Worm (Caenorhabditis elegans) whole organism, L4 larva: ENCODE measurements around the gene R10F2.5.
A peak's percentile ranks its signal among the peaks of the same experiment; 100 is the strongest.

Source experiments
- F37D6.2 ChIP-seq: sonication (generic microtip); optimal IDR thresholded peaks from 2 replicates; lab custom pipeline; 2016; ENCODE audit warnings: mild to moderate bottlenecking, missing genetic modification characterization, missing compliant biosample characterization
- R02D3.7 ChIP-seq: fragments of 150-350 bp; sonication (generic microtip); optimal IDR thresholded peaks from 3 replicates; lab custom pipeline; 2014; ENCODE audit warnings: missing biosample characterization, missing genetic modification characterization
- T26A8.4 ChIP-seq: fragments of 200-800 bp; sonication (Bioruptor generic); IDR thresholded peaks from 2 replicates; pipeline ENCODE4 v1.3.6; 2022; ENCODE audit warnings: missing genetic modification characterization, missing compliant biosample characterization
- aha-1 ChIP-seq: fragments of 150-350 bp; peaks from one replicate; lab custom pipeline; 2014; ENCODE audit warnings: missing biosample characterization, missing genetic modification characterization
- aly-2 ChIP-seq: sonication (generic microtip); optimal IDR thresholded peaks from 2 replicates; lab custom pipeline; 2018; ENCODE audit warnings: missing biosample characterization, missing genetic modification characterization
- arid-1 ChIP-seq: fragments of 200-800 bp; sonication (Bioruptor generic); conservative IDR thresholded peaks from 2 replicates; pipeline ENCODE4 v1.3.6; 2022; ENCODE audit warnings: missing genetic modification reagents, missing genetic modification characterization, missing compliant biosample characterization
- ces-1 ChIP-seq: fragments of 150-350 bp; sonication (generic microtip); optimal IDR thresholded peaks from 4 replicates; lab custom pipeline; 2014; ENCODE audit warnings: missing biosample characterization, missing genetic modification reagents, missing genetic modification characterization
- cey-2 ChIP-seq: sonication (generic microtip); optimal IDR thresholded peaks from 3 replicates; lab custom pipeline; 2017; ENCODE audit warnings: missing genetic modification characterization, mild to moderate bottlenecking, missing compliant biosample characterization, antibody characterized with exemption, borderline replicate concordance; ENCODE audit not compliant: insufficient read depth
- ctbp-1 ChIP-seq: fragments of 200-800 bp; sonication (Bioruptor generic); IDR thresholded peaks from 2 replicates; pipeline ENCODE4 v1.3.6; 2022; ENCODE audit warnings: missing genetic modification reagents, missing genetic modification characterization, missing compliant biosample characterization
- daf-16 ChIP-seq, 3 experiments: sonication (generic microtip); optimal IDR thresholded peaks; 2 replicates each; lab custom pipeline; 2016 to 2017; ENCODE audit warnings: missing genetic modification characterization in 3 of 3, missing genetic modification reagents in 3 of 3, mild to moderate bottlenecking in 2 of 3, missing compliant biosample characterization in 2 of 3, missing biosample characterization in 1 of 3, moderate library complexity in 1 of 3
- daf-19 ChIP-seq: fragments of 200-800 bp; sonication (Bioruptor generic); conservative IDR thresholded peaks from 2 replicates; pipeline ENCODE4 v1.3.6; 2022; ENCODE audit warnings: missing genetic modification characterization, missing compliant biosample characterization
- dmd-6 ChIP-seq: fragments of 200-800 bp; sonication (Bioruptor generic); IDR thresholded peaks from 2 replicates; pipeline ENCODE4 v1.3.6; 2022; ENCODE audit warnings: missing genetic modification reagents, missing genetic modification characterization, missing compliant biosample characterization
- dmd-8 ChIP-seq: fragments of 200-800 bp; sonication (Bioruptor generic); IDR thresholded peaks from 2 replicates; pipeline ENCODE4 v1.3.6; 2022; ENCODE audit warnings: missing genetic modification characterization, missing compliant biosample characterization
- dmd-9 ChIP-seq: fragments of 200-800 bp; sonication (Bioruptor generic); IDR thresholded peaks from 2 replicates; pipeline ENCODE4 v1.3.6; 2022; ENCODE audit warnings: missing genetic modification reagents, missing genetic modification characterization, missing compliant biosample characterization
- egl-27 ChIP-seq: sonication (generic microtip); optimal IDR thresholded peaks from 3 replicates; lab custom pipeline; 2017; ENCODE audit warnings: missing biosample characterization, missing genetic modification reagents, missing genetic modification characterization
- fkh-10 ChIP-seq: fragments of 150-350 bp; optimal IDR thresholded peaks from 2 replicates; lab custom pipeline; 2014; ENCODE audit warnings: missing biosample characterization, missing genetic modification reagents, missing genetic modification characterization
- gei-8 ChIP-seq: fragments of 200-800 bp; sonication (Bioruptor generic); optimal IDR thresholded peaks from 2 replicates; lab custom pipeline; 2018; ENCODE audit warnings: mild to moderate bottlenecking, missing genetic modification characterization, missing compliant biosample characterization
- hif-1 ChIP-seq, 2 experiments: sonication (generic microtip); optimal IDR thresholded peaks; 2 replicates each; lab custom pipeline; 2016 to 2017; ENCODE audit warnings: missing compliant biosample characterization in 2 of 2, missing genetic modification characterization in 2 of 2, missing genetic modification reagents in 2 of 2, missing genotype in 2 of 2, mild to moderate bottlenecking in 1 of 2
- lin-13 ChIP-seq: fragments of 150-350 bp; optimal IDR thresholded peaks from 2 replicates; lab custom pipeline; 2014; ENCODE audit warnings: missing biosample characterization, missing genetic modification reagents, missing genetic modification characterization
- lin-15B ChIP-seq: fragments of 150-350 bp; sonication (generic microtip); optimal IDR thresholded peaks from 3 replicates; lab custom pipeline; 2014; ENCODE audit warnings: missing biosample characterization, missing genetic modification characterization
- lin-38 ChIP-seq: fragments of 200-800 bp; sonication (Bioruptor generic); IDR thresholded peaks from 2 replicates; pipeline ENCODE4 v1.3.6; 2022; ENCODE audit warnings: missing genetic modification reagents, missing genetic modification characterization, missing compliant biosample characterization
- lsy-2 ChIP-seq, 2 experiments: fragments of 150-350 bp in 1 of 2; sonication (generic microtip) in 1 of 2; optimal IDR thresholded peaks; 2 replicates each; lab custom pipeline; 2014 to 2017; ENCODE audit warnings: missing biosample characterization in 2 of 2, missing genetic modification characterization in 2 of 2
- mdl-1 ChIP-seq, 2 experiments: fragments of 150-350 bp in 1 of 2; sonication (generic microtip) in 1 of 2; optimal IDR thresholded peaks; 2 replicates each; lab custom pipeline; 2014 to 2017; ENCODE audit warnings: missing biosample characterization in 2 of 2, missing genetic modification characterization in 2 of 2
- mdt-29 ChIP-seq: fragments of 200-800 bp; sonication (Bioruptor generic); IDR thresholded peaks from 2 replicates; pipeline ENCODE4 v1.3.6; 2022; ENCODE audit warnings: missing genetic modification reagents, missing genetic modification characterization, missing compliant biosample characterization
- mep-1 ChIP-seq: fragments of 150-350 bp; sonication (generic microtip); optimal IDR thresholded peaks from 3 replicates; lab custom pipeline; 2014; ENCODE audit warnings: missing biosample characterization, missing genetic modification characterization
- nhr-111 ChIP-seq: fragments of 200-800 bp; sonication (Bioruptor generic); optimal IDR thresholded peaks from 2 replicates; lab custom pipeline; 2018; ENCODE audit warnings: mild to moderate bottlenecking, missing genetic modification characterization, missing compliant biosample characterization
- nhr-237 ChIP-seq: sonication (generic microtip); optimal IDR thresholded peaks from 2 replicates; lab custom pipeline; 2017; ENCODE audit warnings: missing biosample characterization, missing genetic modification characterization
- nhr-28 ChIP-seq: fragments of 150-350 bp; optimal IDR thresholded peaks from 2 replicates; lab custom pipeline; 2014; ENCODE audit warnings: missing biosample characterization, missing genetic modification characterization
- nhr-41 ChIP-seq: fragments of 200-800 bp; sonication (Bioruptor generic); IDR thresholded peaks from 2 replicates; pipeline ENCODE4 v1.3.6; 2022; ENCODE audit warnings: missing genetic modification reagents, missing genetic modification characterization, missing compliant biosample characterization
- nhr-48 ChIP-seq: sonication (generic microtip); optimal IDR thresholded peaks from 2 replicates; lab custom pipeline; 2016; ENCODE audit warnings: mild to moderate bottlenecking, missing genetic modification characterization, missing compliant biosample characterization
- pqm-1 ChIP-seq: sonication (generic microtip); optimal IDR thresholded peaks from 2 replicates; lab custom pipeline; 2017; ENCODE audit warnings: missing biosample characterization, missing genetic modification characterization
- saeg-2 ChIP-seq: fragments of 200-800 bp; sonication (Bioruptor generic); IDR thresholded peaks from 2 replicates; pipeline ENCODE4 v1.3.6; 2022; ENCODE audit warnings: missing genetic modification reagents, missing genetic modification characterization, missing compliant biosample characterization
- snpc-4 ChIP-seq: fragments of 150-350 bp; optimal IDR thresholded peaks from 2 replicates; lab custom pipeline; 2014; ENCODE audit warnings: missing biosample characterization, missing genetic modification characterization
- tag-97 ChIP-seq: fragments of 200-800 bp; sonication (Bioruptor generic); IDR thresholded peaks from 2 replicates; pipeline ENCODE4 v1.3.6; 2022; ENCODE audit warnings: missing genetic modification characterization, missing compliant biosample characterization
- tra-1 ChIP-seq: fragments of 200-800 bp; sonication (Bioruptor generic); IDR thresholded peaks from 2 replicates; pipeline ENCODE4 v1.3.6; 2022; ENCODE audit warnings: missing genetic modification reagents, missing genetic modification characterization, missing compliant biosample characterization
- unc-39 ChIP-seq: sonication (generic microtip); optimal IDR thresholded peaks from 2 replicates; lab custom pipeline; 2017; ENCODE audit warnings: missing biosample characterization, missing genetic modification characterization
- unc-62 ChIP-seq, 3 experiments: fragments of 150-350 bp in 1 of 3; sonication (generic microtip); optimal IDR thresholded peaks in 2 of 3; peaks in 1 of 3; 1 replicate in 1 of 3; 2 replicates in 2 of 3; lab custom pipeline; 2014 to 2017; ENCODE audit warnings: missing biosample characterization in 3 of 3, missing genetic modification characterization in 3 of 3, missing genetic modification reagents in 3 of 3, missing genotype in 1 of 3
- zfp-3 ChIP-seq: fragments of 200-800 bp; sonication (Bioruptor generic); conservative IDR thresholded peaks from 2 replicates; pipeline ENCODE4 v1.3.6; 2022; ENCODE audit warnings: missing genetic modification reagents, missing genetic modification characterization, missing compliant biosample characterization

R10F2.5 gene

ce11 chrIII:2923012-2923411, 1.5 kb downstream of the R10F2.5 start, which contains the start of gene R10F2.4:
Gene R10F2.4, minus strand, starts transcription at chrIII:2923112.
- TF ChIP-seq arid-1 (GFP tag; lab: Robert Waterston, UW) (no peak), lin-13 (GFP tag; lab: Kevin White, UChicago) (no peak), saeg-2 (GFP tag; lab: Robert Waterston, UW) (no peak), R02D3.7 (tag; lab: Kevin White, UChicago) (no peak), hif-1 (tag; optimal IDR thresholded peaks at IDR 0.05; lab: Kevin White, UChicago) (no peak)

ce11 chrIII:2920866-2921265, 3.7 kb downstream of the R10F2.5 start:
- TF ChIP-seq ces-1 (peak; percentile 61), lin-15B (tag; lab: Kevin White, UChicago) (no peak)

- TF ChIP-seq arid-1 (GFP tag; lab: Robert Waterston, UW) (no peak), lin-13 (GFP tag; lab: Kevin White, UChicago) (no peak), snpc-4 (tag; lab: Kevin White, UChicago) (no peak), gei-8 (GFP tag; lab: Kevin White, UChicago) (no peak), dmd-6 (GFP tag; lab: Robert Waterston, UW) (no peak), nhr-48 (tag; lab: Kevin White, UChicago) (no peak), tra-1 (no peak), nhr-41 (GFP tag; lab: Robert Waterston, UW) (no peak), ces-1 (no peak), nhr-28 (tag; lab: Kevin White, UChicago) (no peak), daf-16 (GFP tag; optimal IDR thresholded peaks at IDR 0.05; lab: Kevin White, UChicago) (no peak), daf-16 (tag; optimal IDR thresholded peaks at IDR 0.05; lab: Kevin White, UChicago) (no peak), pqm-1 (no peak), tag-97 (no peak), mep-1 (tag; lab: Kevin White, UChicago) (no peak)
These were observed 4.3 kb downstream of the R10F2.5 start for ce11 chrIII:2920281-2920680.

ce11 chrIII:2918655-2919054, 5.9 kb downstream of the R10F2.5 start:
- TF ChIP-seq dmd-9 (no peak), cey-2 (tag; lab: Kevin White, UChicago) (no peak), nhr-48 (tag; lab: Kevin White, UChicago) (no peak), arid-1 (GFP tag; lab: Robert Waterston, UW) (no peak), lin-38 (GFP tag; lab: Robert Waterston, UW) (no peak), nhr-237 (no peak), ctbp-1 (no peak), pqm-1 (no peak), tra-1 (0 out of 2 replicates have a peak, but pooled peaks have one; percentile 52), gei-8 (GFP tag; lab: Kevin White, UChicago) (no peak), aly-2 (tag; lab: Kevin White, UChicago) (no peak), mdl-1 (tag; optimal IDR thresholded peaks at IDR 0.05; lab: Kevin White, UChicago) (no peak), dmd-8 (GFP tag; lab: Robert Waterston, UW) (no peak), mdt-29 (no peak), unc-62 (GFP tag; optimal IDR thresholded peaks at IDR 0.05 in 1 of 2; lab: Kevin White, UChicago) (peak in 1 of 2 experiments; percentile 93), unc-62 (tag; optimal IDR thresholded peaks at IDR 0.05; lab: Kevin White, UChicago) (no peak), aha-1 (tag; lab: Kevin White, UChicago) (peak; percentile 84), egl-27 (tag; lab: Kevin White, UChicago) (no peak), zfp-3 (no peak), T26A8.4 (GFP tag; lab: Robert Waterston, UW) (no peak)

ce11 chrIII:2914029-2914428, 10.5 kb downstream of the R10F2.5 start:
- TF ChIP-seq aha-1 (tag; lab: Kevin White, UChicago) (no peak), lsy-2 (tag; optimal IDR thresholded peaks at IDR 0.05; lab: Kevin White, UChicago) (peak in 1 of 2 experiments; percentile 7), T26A8.4 (GFP tag; lab: Robert Waterston, UW) (no peak), nhr-111 (GFP tag; lab: Kevin White, UChicago) (no peak), unc-39 (tag; lab: Kevin White, UChicago) (no peak), F37D6.2 (no peak), tra-1 (no peak), fkh-10 (GFP tag; lab: Kevin White, UChicago) (peak; percentile 27), daf-19 (GFP tag; lab: Robert Waterston, UW) (no peak), ctbp-1 (peak; percentile 40; the same call in 1 of the 2 replicates), ces-1 (peak; percentile 79)
